Worm (Caenorhabditis elegans) whole organism, L2 larva: ENCODE results near the gene C07A9.10.

Experiments
- C34F6.9 ChIP-seq: fragments of 150-350 bp; optimal IDR thresholded peaks from 2 replicates; lab custom pipeline; 2014; ENCODE audit warnings: missing biosample characterization, missing genetic modification characterization
- ZK546.5 ChIP-seq: sonication (generic microtip); optimal IDR thresholded peaks from 2 replicates; lab custom pipeline; 2017; ENCODE audit warnings: missing biosample characterization, missing genetic modification characterization
- blmp-1 ChIP-seq: sonication (generic microtip); optimal IDR thresholded peaks from 2 replicates; lab custom pipeline; 2017; ENCODE audit warnings: missing genetic modification characterization, mild to moderate bottlenecking, missing compliant biosample characterization, antibody characterized with exemption, moderate library complexity; ENCODE audit not compliant: insufficient read depth
- ceh-16 ChIP-seq: fragments of 150-350 bp; optimal IDR thresholded peaks from 2 replicates; lab custom pipeline; 2014; ENCODE audit warnings: missing biosample characterization, missing genetic modification characterization
- ceh-82 ChIP-seq: fragments of 150-350 bp; optimal IDR thresholded peaks from 2 replicates; lab custom pipeline; 2014; ENCODE audit warnings: missing biosample characterization, missing genetic modification characterization
- egl-27 ChIP-seq: sonication (generic microtip); optimal IDR thresholded peaks from 3 replicates; lab custom pipeline; 2017; ENCODE audit warnings: missing biosample characterization, missing genetic modification reagents, missing genetic modification characterization
- lin-39 ChIP-seq: fragments of 150-350 bp; optimal IDR thresholded peaks from 2 replicates; lab custom pipeline; 2014; ENCODE audit warnings: missing biosample characterization, missing genetic modification reagents, missing genetic modification characterization
- lsy-2 ChIP-seq, 2 experiments: fragments of 150-350 bp in 1 of 2; sonication (generic microtip) in 1 of 2; optimal IDR thresholded peaks; 2 replicates each; lab custom pipeline; 2014 to 2017; ENCODE audit warnings: missing biosample characterization in 2 of 2, missing genetic modification characterization in 2 of 2
- nhr-11 ChIP-seq: fragments of 150-350 bp; optimal IDR thresholded peaks from 2 replicates; lab custom pipeline; 2014; ENCODE audit warnings: missing biosample characterization, missing genetic modification characterization
- nhr-237 ChIP-seq: fragments of 150-350 bp; optimal IDR thresholded peaks from 2 replicates; lab custom pipeline; 2014; ENCODE audit warnings: missing biosample characterization, missing genetic modification characterization
- unc-39 ChIP-seq: fragments of 150-350 bp; optimal IDR thresholded peaks from 2 replicates; lab custom pipeline; 2014; ENCODE audit warnings: missing biosample characterization, missing genetic modification characterization
- ztf-11 ChIP-seq: sonication (generic microtip); optimal IDR thresholded peaks from 2 replicates; lab custom pipeline; 2017; ENCODE audit warnings: missing biosample characterization, missing genetic modification characterization

DNA sequence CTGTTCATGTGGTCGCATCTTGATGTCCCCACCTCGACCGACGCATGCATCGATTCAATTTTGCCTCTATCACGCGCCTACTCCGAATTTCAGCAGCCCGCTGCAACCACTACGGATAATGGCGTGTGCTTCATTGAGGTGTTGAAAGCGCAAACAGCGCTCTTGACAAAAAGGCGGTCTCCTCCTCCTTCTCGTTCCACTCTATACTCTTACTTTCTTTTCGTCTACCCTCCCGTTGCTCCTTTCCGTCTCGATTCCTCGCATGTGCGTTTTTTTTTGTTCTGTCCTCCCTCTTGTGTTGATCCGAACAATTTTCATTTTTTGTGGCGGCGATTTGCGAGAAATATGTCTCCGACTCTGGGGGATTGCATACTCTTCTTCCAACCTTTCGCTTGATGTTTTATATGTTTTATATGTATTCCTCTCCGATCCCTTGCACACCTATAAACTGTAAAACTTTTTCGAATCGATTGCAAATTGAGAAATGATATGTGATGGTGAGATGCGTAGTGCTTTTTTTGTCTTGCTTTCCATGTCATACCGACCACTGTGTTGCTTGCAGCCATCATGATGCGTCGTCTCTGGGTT lies 16.9 kb upstream of the C07A9.10 start:
- TF ChIP-seq unc-39 (no peak), lin-39 (tag; lab: Kevin White, UChicago) (no peak), nhr-11 (tag; lab: Kevin White, UChicago) (no peak), ceh-16 (tag; lab: Kevin White, UChicago) (no peak), lsy-2 (tag; optimal IDR thresholded peaks at IDR 0.05; lab: Kevin White, UChicago) (no peak), ztf-11 (tag; lab: Kevin White, UChicago) (no peak), egl-27 (tag; lab: Kevin White, UChicago) (no peak), ceh-82 (tag; lab: Kevin White, UChicago) (no peak), nhr-237 (tag; lab: Kevin White, UChicago) (no peak), blmp-1 (tag; lab: Kevin White, UChicago) (no peak), C34F6.9 (tag; lab: Kevin White, UChicago) (no peak), ZK546.5 (tag; lab: Kevin White, UChicago) (no peak)
